Worm (Caenorhabditis elegans): ENCODE measurements around the gene idpp-9.
A peak's percentile ranks its signal among the peaks of the same experiment; 100 is the strongest.

Gene idpp-9

DNA sequence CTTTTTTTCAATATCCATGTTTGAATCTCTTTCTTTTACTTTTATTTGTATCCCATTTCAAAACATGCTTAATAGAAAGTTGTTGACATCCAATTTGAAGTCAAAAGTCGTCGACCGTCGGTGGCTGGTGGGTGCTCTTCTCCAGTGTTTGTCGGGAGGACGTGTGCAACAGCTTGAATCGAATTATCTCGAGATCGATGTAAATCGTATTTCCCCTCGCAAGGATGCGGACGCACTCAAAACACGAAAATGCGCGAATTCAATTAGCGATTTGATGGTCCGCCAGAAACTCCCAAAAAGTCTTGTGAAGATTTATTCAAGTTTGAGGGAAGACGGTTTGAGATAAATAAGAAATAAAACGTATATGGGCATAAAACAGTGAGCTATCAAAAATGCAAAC lies 39.9 kb downstream of the idpp-9 start:
- TF ChIP-seq swsn-7 (tag; optimal IDR thresholded peaks at IDR 0.05) (no peak), ets-5 (GFP tag; IDR thresholded peaks at IDR 0.05) (no peak), egl-13 (tag; optimal IDR thresholded peaks at IDR 0.05) (no peak), hpl-2 (GFP tag; optimal IDR thresholded peaks at IDR 0.05) (no peak), sup-37 (GFP tag; optimal IDR thresholded peaks at IDR 0.05) (no peak), lin-14 (GFP tag; optimal IDR thresholded peaks at IDR 0.05) (peak; percentile 49), fkh-10 (GFP tag; optimal IDR thresholded peaks at IDR 0.05) (peak; percentile 72), alr-1 (tag; optimal IDR thresholded peaks at IDR 0.05; ENCODE audit: borderline replicate concordance) (no peak), Y116A8C.19 (tag; optimal IDR thresholded peaks at IDR 0.05; ENCODE audit: borderline replicate concordance) (no peak), hlh-17 (GFP tag; optimal IDR thresholded peaks at IDR 0.05; ENCODE audit: borderline replicate concordance) (no peak), nhr-47 (tag; optimal IDR thresholded peaks at IDR 0.05) (no peak), isw-1 (GFP tag; IDR thresholded peaks at IDR 0.05) (no peak), snu-23 (GFP tag; optimal IDR thresholded peaks at IDR 0.05) (no peak)

DNA sequence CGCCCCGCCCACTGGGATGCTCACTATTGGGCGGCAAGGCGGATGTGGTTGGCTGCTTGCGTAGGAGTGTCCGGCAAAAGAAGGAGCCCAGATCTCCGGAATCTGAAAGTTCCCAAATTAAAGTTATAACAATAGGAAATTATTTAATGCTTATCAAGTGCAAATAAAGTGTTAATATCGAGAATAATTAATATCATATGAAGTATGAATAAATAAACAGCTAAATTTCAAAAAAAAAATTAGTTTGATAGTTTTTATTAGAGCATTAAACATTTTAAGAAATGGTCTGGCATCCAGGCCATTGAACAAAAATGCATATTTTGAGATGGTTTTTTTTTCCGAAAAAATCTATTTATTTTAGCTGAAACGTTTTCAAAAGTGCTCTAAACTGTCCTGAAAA lies 42.2 kb downstream of the idpp-9 start, which contains the start of gene lim-4:
lim-4 (minus strand) TSS at position 101 of the 400 bp plus-strand sequence.
- no peak for TF ChIP-seq C34B4.2 (tag; optimal IDR thresholded peaks at IDR 0.05)
- TF ChIP-seq swsn-7 (tag; optimal IDR thresholded peaks at IDR 0.05), result no peak
- TF ChIP-seq sox-4 (tag; optimal IDR thresholded peaks at IDR 0.05), result no peak
- TF ChIP-seq blmp-1 (tag; optimal IDR thresholded peaks at IDR 0.05), result no peak

DNA sequence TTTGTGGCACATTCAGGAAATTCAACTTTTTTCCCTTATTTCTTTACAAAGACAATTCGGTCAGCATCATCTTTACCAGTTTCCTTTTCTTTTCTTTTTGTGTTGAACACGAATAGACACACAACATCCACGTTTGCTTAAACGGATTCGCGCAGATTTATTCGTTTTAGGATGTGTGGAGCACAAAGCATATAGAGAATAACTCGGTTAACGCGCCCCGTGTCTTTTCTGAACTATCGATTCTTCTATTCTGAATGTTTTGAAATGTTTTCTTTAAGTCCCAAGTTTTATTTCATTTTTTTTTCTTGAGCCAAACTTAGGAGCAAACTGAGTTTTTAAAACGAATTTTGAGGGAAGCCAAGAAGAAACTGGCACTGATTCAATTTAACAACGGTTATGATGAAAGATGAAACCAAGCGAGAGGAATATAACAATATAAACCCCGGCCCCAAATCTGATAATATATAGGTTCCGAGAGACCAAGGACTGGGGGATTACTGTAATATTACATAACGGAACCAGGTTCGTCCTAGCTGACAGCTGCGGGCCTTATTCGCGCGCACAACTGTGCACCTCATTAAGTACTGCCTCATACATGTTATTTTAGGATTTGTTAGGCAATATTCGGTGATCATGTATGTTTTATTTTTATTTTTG lies 43.9 kb downstream of the idpp-9 start:
- TF ChIP-seq elt-2 (tag; optimal IDR thresholded peaks at IDR 0.05) (no peak), swsn-7 (tag; optimal IDR thresholded peaks at IDR 0.05) (no peak), nhr-19 (GFP tag; conservative IDR thresholded peaks at IDR 0.05) (no peak), irx-1 (tag; optimal IDR thresholded peaks at IDR 0.05) (no peak), lin-14 (GFP tag; optimal IDR thresholded peaks at IDR 0.05) (peak; percentile 44), lin-13 (GFP tag; optimal IDR thresholded peaks at IDR 0.05) (no peak), rnt-1 (tag; optimal IDR thresholded peaks at IDR 0.05) (no peak), fkh-10 (GFP tag; optimal IDR thresholded peaks at IDR 0.05) (peak; percentile 84)

DNA sequence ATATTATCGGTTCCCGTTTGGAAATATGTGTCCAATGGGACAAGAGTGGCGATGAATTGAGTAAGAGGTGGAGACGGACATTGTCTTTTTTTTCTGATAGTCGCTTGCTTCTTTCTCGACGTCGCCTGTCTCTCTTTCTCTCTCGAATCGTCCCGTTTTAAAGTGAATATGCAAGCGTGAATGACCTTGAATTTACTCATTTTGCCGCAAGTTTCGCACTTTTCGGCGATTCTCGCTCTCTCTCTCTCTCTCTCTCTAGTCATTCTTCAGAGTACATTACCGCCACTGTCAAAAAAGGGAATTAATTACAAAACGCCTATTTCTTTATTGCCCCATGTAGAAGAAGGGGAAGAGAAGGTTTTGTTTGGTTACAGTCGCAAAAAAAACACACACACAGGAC lies 47.9 kb downstream of the idpp-9 start:
- no peak for TF ChIP-seq ces-1 (GFP tag; optimal IDR thresholded peaks at IDR 0.05)
- no peak for TF ChIP-seq lir-3 (tag; optimal IDR thresholded peaks at IDR 0.05; ENCODE audit: poor library complexity)
- TF ChIP-seq tbx-2 (tag; optimal IDR thresholded peaks at IDR 0.05), result no peak
- TF ChIP-seq mdl-1 (tag; optimal IDR thresholded peaks at IDR 0.05), result no peak
- no peak for TF ChIP-seq nhr-28 (tag; optimal IDR thresholded peaks at IDR 0.05)
- no peak for TF ChIP-seq C04F5.9 (tag; optimal IDR thresholded peaks at IDR 0.05)
- TF ChIP-seq ztf-4 (tag; optimal IDR thresholded peaks at IDR 0.05), result no peak
- no peak for TF ChIP-seq unc-62 (GFP tag; optimal IDR thresholded peaks at IDR 0.05)
- TF ChIP-seq hlh-4 (tag; optimal IDR thresholded peaks at IDR 0.05), result no peak
- TF ChIP-seq elt-2 (tag; optimal IDR thresholded peaks at IDR 0.05), result no peak
- no peak for TF ChIP-seq fkh-10 (GFP tag; optimal IDR thresholded peaks at IDR 0.05)
- peak; percentile 82 for TF ChIP-seq nhr-85 (tag)
- TF ChIP-seq pax-3 (tag; optimal IDR thresholded peaks at IDR 0.05), result no peak
- TF ChIP-seq grh-1 (GFP tag; IDR thresholded peaks at IDR 0.05), result no peak
- TF ChIP-seq fos-1 (tag; optimal IDR thresholded peaks at IDR 0.05), result no peak
- TF ChIP-seq blmp-1 (tag; optimal IDR thresholded peaks at IDR 0.05), result peak; percentile 49
- TF ChIP-seq ceh-63 (GFP tag; optimal IDR thresholded peaks at IDR 0.05), result no peak
- TF ChIP-seq ztf-11 (tag; optimal IDR thresholded peaks at IDR 0.05), result no peak
- no peak for TF ChIP-seq ceh-88 (GFP tag; IDR thresholded peaks at IDR 0.05)
- TF ChIP-seq zag-1 (tag; optimal IDR thresholded peaks at IDR 0.05), result no peak
- TF ChIP-seq nhr-19 (GFP tag; conservative IDR thresholded peaks at IDR 0.05), result no peak
- TF ChIP-seq pag-3 (tag; optimal IDR thresholded peaks at IDR 0.05; ENCODE audit: borderline replicate concordance, insufficient read depth), result no peak
- no peak for TF ChIP-seq dpl-1 (GFP tag; optimal IDR thresholded peaks at IDR 0.05)
- no peak for TF ChIP-seq C34B4.2 (tag; optimal IDR thresholded peaks at IDR 0.05)
- peak; percentile 6 for TF ChIP-seq rnt-1 (tag; optimal IDR thresholded peaks at IDR 0.05)
- no peak for TF ChIP-seq jun-1 (tag; optimal IDR thresholded peaks at IDR 0.05)
- no peak for TF ChIP-seq unc-86 (tag; optimal IDR thresholded peaks at IDR 0.05)
- no peak for TF ChIP-seq ceh-82 (tag; optimal IDR thresholded peaks at IDR 0.05)
- TF ChIP-seq mep-1 (tag; optimal IDR thresholded peaks at IDR 0.05), result peak; percentile 36
- no peak for TF ChIP-seq xbp-1 (tag; optimal IDR thresholded peaks at IDR 0.05)
